Worm (Caenorhabditis elegans) whole organism, L3 larva: ENCODE data around the gene C17B7.10.

ENCODE experiments used
- elt-2 ChIP-seq: sonication (generic microtip); optimal IDR thresholded peaks from 2 replicates; lab custom pipeline; 2016; ENCODE audit warnings: missing genetic modification reagents, mild to moderate bottlenecking, missing genetic modification characterization, missing compliant biosample characterization
- elt-3 ChIP-seq, 3 experiments: fragments of 150-350 bp in 1 of 3; sonication (generic microtip) in 2 of 3; optimal IDR thresholded peaks; 2 replicates in 2 of 3; 4 replicates in 1 of 3; lab custom pipeline; 2014 to 2017; ENCODE audit warnings: missing biosample characterization in 3 of 3, missing genetic modification characterization in 3 of 3
- nhr-12 ChIP-seq: fragments of 150-350 bp; optimal IDR thresholded peaks from 2 replicates; lab custom pipeline; 2014; ENCODE audit warnings: missing biosample characterization, missing genetic modification characterization
- nhr-43 ChIP-seq: sonication (generic microtip); optimal IDR thresholded peaks from 2 replicates; lab custom pipeline; 2016; ENCODE audit warnings: mild to moderate bottlenecking, missing genetic modification characterization, missing compliant biosample characterization; ENCODE audit not compliant: poor library complexity, severe bottlenecking
- nhr-76 ChIP-seq: fragments of 150-350 bp; sonication (generic microtip); optimal IDR thresholded peaks from 5 replicates; lab custom pipeline; 2014; ENCODE audit warnings: missing biosample characterization, missing genetic modification characterization
- nhr-77 ChIP-seq: fragments of 150-350 bp; optimal IDR thresholded peaks from 2 replicates; lab custom pipeline; 2014; ENCODE audit warnings: missing biosample characterization, missing genetic modification characterization
- sea-2 ChIP-seq: fragments of 150-350 bp; sonication (generic microtip); optimal IDR thresholded peaks from 4 replicates; lab custom pipeline; 2014; ENCODE audit warnings: missing biosample characterization, missing genetic modification reagents, missing genetic modification characterization
- snpc-4 ChIP-seq: fragments of 150-350 bp; optimal IDR thresholded peaks from 2 replicates; lab custom pipeline; 2014; ENCODE audit warnings: missing biosample characterization, missing genetic modification characterization
- unc-62 ChIP-seq: fragments of 150-350 bp; sonication (generic microtip); optimal IDR thresholded peaks from 4 replicates; lab custom pipeline; 2014; ENCODE audit warnings: missing biosample characterization, missing genetic modification reagents, missing genetic modification characterization
- zag-1 ChIP-seq: fragments of 150-350 bp; optimal IDR thresholded peaks from 2 replicates; lab custom pipeline; 2014; ENCODE audit warnings: missing biosample characterization, missing genetic modification characterization
- ztf-4 ChIP-seq: fragments of 150-350 bp; optimal IDR thresholded peaks from 2 replicates; lab custom pipeline; 2014; ENCODE audit warnings: missing biosample characterization, missing genetic modification characterization

- no peak for TF ChIP-seq unc-62 (GFP tag; lab: Kevin White, UChicago)
- TF ChIP-seq snpc-4 (tag; lab: Kevin White, UChicago), result no peak
- no peak for TF ChIP-seq sea-2 (GFP tag; lab: Kevin White, UChicago)
- TF ChIP-seq nhr-12 (tag; lab: Kevin White, UChicago), result no peak
- TF ChIP-seq elt-2 (tag; lab: Kevin White, UChicago), result no peak
- no peak for TF ChIP-seq nhr-76 (tag; lab: Kevin White, UChicago)
- TF ChIP-seq ztf-4 (tag; lab: Kevin White, UChicago), result no peak
- no peak for TF ChIP-seq elt-3 (tag; optimal IDR thresholded peaks at IDR 0.05; lab: Kevin White, UChicago)
- TF ChIP-seq zag-1 (tag; lab: Kevin White, UChicago), result no peak
- TF ChIP-seq nhr-43 (tag; lab: Kevin White, UChicago), result no peak
- TF ChIP-seq nhr-77 (tag; lab: Kevin White, UChicago), result no peak
Observed at ce11 chrV:3355544-3355943, 13.7 kb upstream of the C17B7.10 start.
